Worm (Caenorhabditis elegans): ENCODE measurements around the gene sri-4.

Gene sri-4

DNA sequence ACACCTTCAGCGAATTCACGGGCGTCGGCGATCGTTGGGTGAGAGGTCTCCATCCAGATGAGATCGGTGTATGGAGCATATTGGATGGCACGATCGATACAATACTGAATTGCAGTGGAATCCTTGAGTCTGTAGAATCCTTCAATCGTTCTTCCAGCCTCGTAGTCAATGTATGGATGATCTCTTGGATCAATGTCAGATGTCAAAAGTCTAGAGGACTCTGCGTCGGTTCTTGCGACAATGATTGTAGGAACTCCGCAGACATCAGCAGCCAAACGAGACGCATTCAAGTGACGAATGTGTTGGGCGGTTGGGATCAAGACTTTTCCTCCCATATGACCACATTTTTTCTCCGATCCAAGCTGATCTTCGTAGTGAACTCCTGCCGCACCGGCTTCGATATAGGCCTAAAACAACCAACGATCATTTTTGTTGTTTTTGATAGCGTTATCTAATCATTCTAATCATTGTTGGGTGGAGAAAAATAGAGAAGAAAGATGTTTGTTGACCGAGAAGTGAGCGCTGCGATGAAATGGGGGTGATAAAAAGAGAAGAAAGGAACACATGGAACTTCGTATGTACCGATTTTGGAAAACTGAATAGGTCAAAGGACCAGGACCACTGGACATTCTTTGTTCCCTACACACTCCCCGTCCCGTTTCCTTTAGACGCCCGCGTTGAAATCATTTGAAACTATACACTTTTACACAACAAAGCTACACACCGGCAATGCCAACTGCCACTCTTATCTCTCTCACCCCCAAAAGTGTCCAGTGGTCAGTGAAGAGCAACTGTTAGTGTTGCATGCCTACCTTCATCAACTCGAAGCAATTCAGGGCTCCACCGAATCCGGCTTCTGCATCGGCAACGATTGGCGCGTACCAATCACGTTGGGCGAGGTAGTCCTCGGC, 21.3 kb upstream of the sri-4 start (continued):
- peak in 4 of 6 experiments; percentile 14 to 71 (median 27) for TF ChIP-seq elt-3 (tag; optimal IDR thresholded peaks at IDR 0.05)
- no peak for TF ChIP-seq C16A3.4 (tag; optimal IDR thresholded peaks at IDR 0.05)
- TF ChIP-seq nhr-11 (tag; optimal IDR thresholded peaks at IDR 0.05), result no peak
- TF ChIP-seq blmp-1 (tag; optimal IDR thresholded peaks at IDR 0.05), result no peak
- peak; percentile 17 for TF ChIP-seq elt-2 (tag; optimal IDR thresholded peaks at IDR 0.05)
- no peak for TF ChIP-seq ets-5 (GFP tag; IDR thresholded peaks at IDR 0.05)
- TF ChIP-seq lin-39 (tag; optimal IDR thresholded peaks at IDR 0.05), result no peak
- TF ChIP-seq pqm-1 (tag; optimal IDR thresholded peaks at IDR 0.05), result no peak
- TF ChIP-seq pax-3 (tag; optimal IDR thresholded peaks at IDR 0.05), result peak; percentile 22
- TF ChIP-seq unc-86 (tag; optimal IDR thresholded peaks at IDR 0.05), result no peak
- TF ChIP-seq dsc-1 (tag; optimal IDR thresholded peaks at IDR 0.05), result no peak
- TF ChIP-seq fkh-10 (GFP tag; optimal IDR thresholded peaks at IDR 0.05), result no peak
- no peak for TF ChIP-seq aha-1 (tag; optimal IDR thresholded peaks at IDR 0.05)
- no peak for TF ChIP-seq ceh-63 (GFP tag; optimal IDR thresholded peaks at IDR 0.05)
- no peak for TF ChIP-seq lin-35 (GFP tag; optimal IDR thresholded peaks at IDR 0.05)
- TF ChIP-seq unc-98 (GFP tag; IDR thresholded peaks at IDR 0.05), result no peak
- TF ChIP-seq ceh-90 (tag; optimal IDR thresholded peaks at IDR 0.05), result no peak
- TF ChIP-seq unc-30 (tag; optimal IDR thresholded peaks at IDR 0.05), result no peak
- TF ChIP-seq F16B12.6 (tag; optimal IDR thresholded peaks at IDR 0.05), result no peak
- TF ChIP-seq snpc-4 (tag; optimal IDR thresholded peaks at IDR 0.05), result no peak
- no peak for TF ChIP-seq nhr-237 (tag; optimal IDR thresholded peaks at IDR 0.05)
- no peak for TF ChIP-seq ztf-11 (tag; optimal IDR thresholded peaks at IDR 0.05)
- TF ChIP-seq tbx-2 (tag; optimal IDR thresholded peaks at IDR 0.05), result no peak
- no peak for TF ChIP-seq aly-2 (tag; optimal IDR thresholded peaks at IDR 0.05)
- TF ChIP-seq skn-1 (tag; optimal IDR thresholded peaks at IDR 0.05), result no peak
- TF ChIP-seq nhr-77 (tag; optimal IDR thresholded peaks at IDR 0.05), result no peak
- TF ChIP-seq jun-1 (tag; optimal IDR thresholded peaks at IDR 0.05), result no peak
- no peak for TF ChIP-seq lin-15B (tag; optimal IDR thresholded peaks at IDR 0.05)
- no peak for TF ChIP-seq nhr-47 (tag; optimal IDR thresholded peaks at IDR 0.05)
- TF ChIP-seq ces-1 (GFP tag; optimal IDR thresholded peaks at IDR 0.05), result no peak
- TF ChIP-seq nhr-84 (tag; optimal IDR thresholded peaks at IDR 0.05), result peak; percentile 53
- TF ChIP-seq fkh-4 (tag; optimal IDR thresholded peaks at IDR 0.05; ENCODE audit: borderline replicate concordance), result no peak
- TF ChIP-seq zip-4 (GFP tag; optimal IDR thresholded peaks at IDR 0.05), result no peak
- peak; percentile 2 for TF ChIP-seq irx-1 (tag; optimal IDR thresholded peaks at IDR 0.05)
- no peak for TF ChIP-seq ceh-8 (GFP tag; optimal IDR thresholded peaks at IDR 0.05)
- no peak for TF ChIP-seq alr-1 (tag; optimal IDR thresholded peaks at IDR 0.05; ENCODE audit: borderline replicate concordance)
- no peak for TF ChIP-seq mef-2 (tag; optimal IDR thresholded peaks at IDR 0.05)
- peak; percentile 79 for TF ChIP-seq ama-1 (optimal IDR thresholded peaks at IDR 0.05)
- TF ChIP-seq nhr-19 (GFP tag; conservative IDR thresholded peaks at IDR 0.05), result peak; percentile 7
- TF ChIP-seq ceh-82 (tag; optimal IDR thresholded peaks at IDR 0.05), result no peak

DNA sequence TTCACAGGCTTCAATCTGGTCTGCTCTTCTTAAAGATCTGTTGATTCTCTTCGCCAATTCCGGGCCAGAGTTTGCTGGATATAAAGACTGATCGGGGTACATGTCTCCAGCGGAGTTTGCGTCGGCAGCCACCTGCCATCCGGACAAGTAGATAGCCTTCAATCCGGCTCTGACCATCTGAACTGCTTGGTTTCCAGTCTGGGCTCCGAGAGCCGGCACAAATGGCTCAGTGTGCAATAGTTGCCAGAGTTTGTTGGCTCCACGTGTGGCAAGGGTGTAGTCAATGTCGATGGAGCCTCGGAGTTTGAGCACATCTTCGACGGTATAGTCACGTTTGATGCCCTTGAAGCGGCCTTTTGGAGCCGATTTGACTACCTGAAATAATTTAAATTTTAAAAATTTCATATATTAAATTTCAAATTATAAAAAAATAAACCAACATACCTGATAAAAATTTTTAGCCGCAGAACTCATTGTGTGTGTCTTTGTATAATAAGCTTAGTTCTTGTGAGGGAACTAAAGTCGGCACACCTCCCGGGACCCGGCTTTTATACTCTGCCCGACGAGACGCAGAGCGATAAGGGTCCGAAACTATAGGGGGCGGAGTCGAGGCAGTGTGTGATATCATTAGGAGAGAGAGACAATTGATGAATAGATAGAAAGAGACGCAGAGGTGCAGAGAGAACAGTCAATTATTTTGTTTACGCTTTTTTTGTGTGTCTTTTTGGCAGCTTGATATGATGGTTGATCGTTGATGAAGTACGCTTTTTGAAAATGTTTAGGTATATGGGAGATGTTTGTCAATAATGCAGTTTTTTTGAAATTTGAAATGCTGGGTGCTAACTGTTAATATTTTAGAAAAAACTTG, 20.4 kb upstream of the sri-4 start, which contains the start of the genes icl-1 and srh-2:
TSS of gene icl-1 (minus strand) at position 521 of the 868 bp plus-strand sequence.
TSS of gene srh-2 (plus strand) at position 818 of the 868 bp plus-strand sequence.
- no peak for TF ChIP-seq hlh-4 (tag; optimal IDR thresholded peaks at IDR 0.05)
- TF ChIP-seq fos-1 (tag; optimal IDR thresholded peaks at IDR 0.05), result peak; percentile 23
- TF ChIP-seq lsy-2 (tag; optimal IDR thresholded peaks at IDR 0.05), result peak; percentile 31 to 55
- TF ChIP-seq snpc-4 (tag; optimal IDR thresholded peaks at IDR 0.05), result no peak
- TF ChIP-seq ama-1 (optimal IDR thresholded peaks at IDR 0.05), result peak; percentile 89
- no peak for TF ChIP-seq alr-1 (tag; optimal IDR thresholded peaks at IDR 0.05; ENCODE audit: borderline replicate concordance)
- TF ChIP-seq Y116A8C.19 (tag; optimal IDR thresholded peaks at IDR 0.05; ENCODE audit: borderline replicate concordance), result no peak
- TF ChIP-seq ceh-88 (GFP tag; IDR thresholded peaks at IDR 0.05), result peak; percentile 67
- peak; percentile 49 for TF ChIP-seq C04F5.9 (tag; optimal IDR thresholded peaks at IDR 0.05)
- no peak for TF ChIP-seq unc-62 (GFP tag; optimal IDR thresholded peaks at IDR 0.05)
- TF ChIP-seq tbx-2 (tag; optimal IDR thresholded peaks at IDR 0.05), result peak; percentile 73
- peak in 1 of 2 experiments; percentile 75 for TF ChIP-seq lin-35 (GFP tag; optimal IDR thresholded peaks at IDR 0.05)
- TF ChIP-seq irx-1 (tag; optimal IDR thresholded peaks at IDR 0.05), result peak; percentile 14
- TF ChIP-seq elt-2 (tag; optimal IDR thresholded peaks at IDR 0.05), result peak; percentile 67
- TF ChIP-seq C16A3.4 (tag; optimal IDR thresholded peaks at IDR 0.05), result peak; percentile 74
- no peak for TF ChIP-seq ceh-8 (GFP tag; optimal IDR thresholded peaks at IDR 0.05)
- TF ChIP-seq vab-15 (tag; optimal IDR thresholded peaks at IDR 0.05), result peak; percentile 52
- TF ChIP-seq swsn-7 (tag; optimal IDR thresholded peaks at IDR 0.05), result peak; percentile 68
- TF ChIP-seq unc-30 (tag; optimal IDR thresholded peaks at IDR 0.05), result no peak
- no peak for TF ChIP-seq unc-98 (GFP tag; IDR thresholded peaks at IDR 0.05)
